Worm (Caenorhabditis elegans) whole organism, mixed stage, embryonic: ENCODE results near the gene T13F2.6.

Experiments
- elt-3 ChIP-seq: fragments of 150-350 bp; optimal IDR thresholded peaks from 2 replicates; lab custom pipeline; 2014; ENCODE audit warnings: missing biosample characterization, missing genetic modification characterization
- pha-4 ChIP-seq: fragments of 150-350 bp; optimal IDR thresholded peaks from 2 replicates; lab custom pipeline; 2018; ENCODE audit warnings: missing biosample characterization, missing genetic modification reagents, missing genetic modification characterization
- ztf-11 ChIP-seq: fragments of 150-350 bp; optimal IDR thresholded peaks from 2 replicates; lab custom pipeline; 2014; ENCODE audit warnings: missing biosample characterization, missing genetic modification characterization

- TF ChIP-seq ztf-11 (tag; lab: Kevin White, UChicago), result no peak
- no peak for TF ChIP-seq pha-4 (tag; lab: Kevin White, UChicago)
- no peak for TF ChIP-seq elt-3 (tag; lab: Kevin White, UChicago)
Measured at ce11 chrIV:9762667-9763173, 15.4 kb upstream of the T13F2.6 start.
